Worm (Caenorhabditis elegans) whole organism, L4 larva: ENCODE results near the gene T22F3.12.
A peak's percentile ranks its signal among the peaks of the same experiment; 100 is the strongest.

Experiments
- R02D3.7 ChIP-seq: fragments of 150-350 bp; sonication (generic microtip); optimal IDR thresholded peaks from 3 replicates; lab custom pipeline; 2014; ENCODE audit warnings: missing biosample characterization, missing genetic modification characterization
- Y105C5A.15 ChIP-seq: fragments of 200-800 bp; sonication (Bioruptor generic); IDR thresholded peaks from 2 replicates; pipeline ENCODE4 v1.3.6; 2022; ENCODE audit warnings: missing genetic modification characterization, missing compliant biosample characterization
- Y48G9A.11 ChIP-seq: fragments of 200-800 bp; sonication (Bioruptor generic); IDR thresholded peaks from 2 replicates; pipeline ENCODE4 v1.3.6; 2022; ENCODE audit warnings: missing genetic modification reagents, missing genetic modification characterization, missing compliant biosample characterization
- aha-1 ChIP-seq: fragments of 150-350 bp; peaks from one replicate; lab custom pipeline; 2014; ENCODE audit warnings: missing biosample characterization, missing genetic modification characterization
- arid-1 ChIP-seq: fragments of 200-800 bp; sonication (Bioruptor generic); conservative IDR thresholded peaks from 2 replicates; pipeline ENCODE4 v1.3.6; 2022; ENCODE audit warnings: missing genetic modification reagents, missing genetic modification characterization, missing compliant biosample characterization
- ceh-32 ChIP-seq: sonication (generic microtip); optimal IDR thresholded peaks from 2 replicates; lab custom pipeline; 2016; ENCODE audit warnings: mild to moderate bottlenecking, missing genetic modification characterization, missing compliant biosample characterization; ENCODE audit not compliant: poor library complexity
- ceh-62 ChIP-seq: sonication (generic microtip); optimal IDR thresholded peaks from 2 replicates; lab custom pipeline; 2017; ENCODE audit warnings: missing biosample characterization, missing genetic modification characterization
- daf-16 ChIP-seq, 3 experiments: sonication (generic microtip); optimal IDR thresholded peaks; 2 replicates each; lab custom pipeline; 2016 to 2017; ENCODE audit warnings: missing genetic modification characterization in 3 of 3, missing genetic modification reagents in 3 of 3, mild to moderate bottlenecking in 2 of 3, missing compliant biosample characterization in 2 of 3, missing biosample characterization in 1 of 3, moderate library complexity in 1 of 3
- dpl-1 ChIP-seq: fragments of 150-350 bp; optimal IDR thresholded peaks from 2 replicates; lab custom pipeline; 2014; ENCODE audit warnings: missing biosample characterization, missing genetic modification reagents, missing genetic modification characterization
- fos-1 ChIP-seq: fragments of 150-350 bp; optimal IDR thresholded peaks from 2 replicates; lab custom pipeline; 2014; ENCODE audit warnings: missing biosample characterization, missing genetic modification characterization
- gei-8 ChIP-seq: fragments of 200-800 bp; sonication (Bioruptor generic); optimal IDR thresholded peaks from 2 replicates; lab custom pipeline; 2018; ENCODE audit warnings: mild to moderate bottlenecking, missing genetic modification characterization, missing compliant biosample characterization
- lim-7 ChIP-seq: fragments of 200-800 bp; sonication (Bioruptor generic); IDR thresholded peaks from 2 replicates; pipeline ENCODE4 v1.3.6; 2022; ENCODE audit warnings: missing genetic modification characterization, missing compliant biosample characterization
- lin-29 ChIP-seq: fragments of 200-800 bp; sonication (Bioruptor generic); IDR thresholded peaks from 2 replicates; pipeline ENCODE4 v1.3.6; 2022; ENCODE audit warnings: missing genetic modification reagents, missing genetic modification characterization, missing compliant biosample characterization
- lin-38 ChIP-seq: fragments of 200-800 bp; sonication (Bioruptor generic); IDR thresholded peaks from 2 replicates; pipeline ENCODE4 v1.3.6; 2022; ENCODE audit warnings: missing genetic modification reagents, missing genetic modification characterization, missing compliant biosample characterization
- lin-39 ChIP-seq: fragments of 150-350 bp; optimal IDR thresholded peaks from 2 replicates; lab custom pipeline; 2014; ENCODE audit warnings: missing biosample characterization, missing genetic modification reagents, missing genetic modification characterization
- lsy-2 ChIP-seq, 2 experiments: fragments of 150-350 bp in 1 of 2; sonication (generic microtip) in 1 of 2; optimal IDR thresholded peaks; 2 replicates each; lab custom pipeline; 2014 to 2017; ENCODE audit warnings: missing biosample characterization in 2 of 2, missing genetic modification characterization in 2 of 2
- madf-9 ChIP-seq: fragments of 200-800 bp; sonication (Bioruptor generic); conservative IDR thresholded peaks from 2 replicates; pipeline ENCODE4 v1.3.6; 2022; ENCODE audit warnings: missing genetic modification reagents, missing genetic modification characterization, missing compliant biosample characterization
- mdl-1 ChIP-seq, 2 experiments: fragments of 150-350 bp in 1 of 2; sonication (generic microtip) in 1 of 2; optimal IDR thresholded peaks; 2 replicates each; lab custom pipeline; 2014 to 2017; ENCODE audit warnings: missing biosample characterization in 2 of 2, missing genetic modification characterization in 2 of 2
- mxl-3 ChIP-seq: fragments of 200-800 bp; sonication (Bioruptor generic); optimal IDR thresholded peaks from 2 replicates; lab custom pipeline; 2018; ENCODE audit warnings: mild to moderate bottlenecking, missing genetic modification characterization, missing compliant biosample characterization
- nhr-102 ChIP-seq: sonication (generic microtip); optimal IDR thresholded peaks from 2 replicates; lab custom pipeline; 2016; ENCODE audit warnings: mild to moderate bottlenecking, missing genetic modification characterization, moderate library complexity, missing compliant biosample characterization
- nhr-41 ChIP-seq: fragments of 200-800 bp; sonication (Bioruptor generic); IDR thresholded peaks from 2 replicates; pipeline ENCODE4 v1.3.6; 2022; ENCODE audit warnings: missing genetic modification reagents, missing genetic modification characterization, missing compliant biosample characterization
- nhr-76 ChIP-seq: fragments of 150-350 bp; optimal IDR thresholded peaks from 2 replicates; lab custom pipeline; 2014; ENCODE audit warnings: missing biosample characterization, missing genetic modification characterization
- nhr-77 ChIP-seq: fragments of 150-350 bp; optimal IDR thresholded peaks from 2 replicates; lab custom pipeline; 2014; ENCODE audit warnings: missing biosample characterization, missing genetic modification characterization
- pha-4 ChIP-seq, 2 experiments: fragments of 150-350 bp in 1 of 2; fragments of 200-800 bp in 1 of 2; sonication (Bioruptor generic) in 1 of 2; IDR thresholded peaks in 1 of 2; optimal IDR thresholded peaks in 1 of 2; 2 replicates each; pipeline versions ENCODE4 v1.3.6 to Lab custom; 2014 to 2022; ENCODE audit warnings: missing genetic modification characterization in 2 of 2, missing genetic modification reagents in 2 of 2, missing biosample characterization in 1 of 2, missing compliant biosample characterization in 1 of 2
- php-3 ChIP-seq: fragments of 200-800 bp; sonication (Bioruptor generic); IDR thresholded peaks from 2 replicates; pipeline ENCODE4 v1.3.6; 2022; ENCODE audit warnings: missing genetic modification reagents, missing genetic modification characterization, missing compliant biosample characterization
- pqm-1 ChIP-seq: sonication (generic microtip); optimal IDR thresholded peaks from 2 replicates; lab custom pipeline; 2017; ENCODE audit warnings: missing biosample characterization, missing genetic modification characterization
- set-16 ChIP-seq: fragments of 200-800 bp; sonication (Bioruptor generic); IDR thresholded peaks from 2 replicates; pipeline ENCODE4 v1.3.6; 2022; ENCODE audit warnings: missing genetic modification reagents, missing genetic modification characterization, missing compliant biosample characterization
- skn-1 ChIP-seq: fragments of 150-350 bp; optimal IDR thresholded peaks from 2 replicates; lab custom pipeline; 2014; ENCODE audit warnings: missing biosample characterization, missing genetic modification characterization
- snpc-1.2 ChIP-seq: fragments of 200-800 bp; sonication (Bioruptor generic); IDR thresholded peaks from 2 replicates; pipeline ENCODE4 v1.3.6; 2022; ENCODE audit warnings: missing genetic modification reagents, missing genetic modification characterization, missing compliant biosample characterization
- unc-39 ChIP-seq: sonication (generic microtip); optimal IDR thresholded peaks from 2 replicates; lab custom pipeline; 2017; ENCODE audit warnings: missing biosample characterization, missing genetic modification characterization
- vab-7 ChIP-seq: fragments of 200-800 bp; sonication (Bioruptor generic); IDR thresholded peaks from 2 replicates; pipeline ENCODE4 v1.3.6; 2022; ENCODE audit warnings: missing genetic modification reagents, missing genetic modification characterization, missing compliant biosample characterization
- zag-1 ChIP-seq: fragments of 150-350 bp; optimal IDR thresholded peaks from 2 replicates; lab custom pipeline; 2014; ENCODE audit warnings: missing biosample characterization, missing genetic modification characterization
- zfp-3 ChIP-seq: fragments of 200-800 bp; sonication (Bioruptor generic); conservative IDR thresholded peaks from 2 replicates; pipeline ENCODE4 v1.3.6; 2022; ENCODE audit warnings: missing genetic modification reagents, missing genetic modification characterization, missing compliant biosample characterization
- zip-11 ChIP-seq: fragments of 200-800 bp; sonication (Bioruptor generic); IDR thresholded peaks from 2 replicates; pipeline ENCODE4 v1.3.6; 2022; ENCODE audit warnings: missing genetic modification characterization, missing compliant biosample characterization
- ztf-11 ChIP-seq: fragments of 150-350 bp; optimal IDR thresholded peaks from 2 replicates; lab custom pipeline; 2014; ENCODE audit warnings: missing biosample characterization, missing genetic modification characterization

Gene T22F3.12

ce11 chrV:3632249-3633030, 40.4 kb upstream of the T22F3.12 start (continued):
- TF ChIP-seq nhr-76 (tag; lab: Kevin White, UChicago) (no peak), zip-11 (GFP tag; lab: Robert Waterston, UW) (no peak), snpc-1.2 (GFP tag; lab: Robert Waterston, UW) (no peak), lin-39 (no peak), set-16 (GFP tag; lab: Robert Waterston, UW) (no peak), aha-1 (tag; lab: Kevin White, UChicago) (no peak), ceh-62 (tag; lab: Kevin White, UChicago) (no peak), ztf-11 (no peak), php-3 (GFP tag; lab: Robert Waterston, UW) (peak; percentile 72; the same call in 1 of the 2 replicates), nhr-41 (GFP tag; lab: Robert Waterston, UW) (no peak), lin-29 (GFP tag; lab: Robert Waterston, UW) (no peak), skn-1 (tag; lab: Kevin White, UChicago) (no peak), mdl-1 (tag; optimal IDR thresholded peaks at IDR 0.05; lab: Kevin White, UChicago) (peak in 1 of 2 experiments; percentile 27), dpl-1 (GFP tag; lab: Kevin White, UChicago) (no peak), arid-1 (GFP tag; lab: Robert Waterston, UW) (no peak), nhr-102 (tag; lab: Kevin White, UChicago) (peak; percentile 74), gei-8 (GFP tag; lab: Kevin White, UChicago) (no peak), nhr-77 (peak; percentile 78), mxl-3 (GFP tag; lab: Kevin White, UChicago) (no peak), R02D3.7 (tag; lab: Kevin White, UChicago) (no peak), lin-38 (GFP tag; lab: Robert Waterston, UW) (no peak), Y105C5A.15 (no peak), unc-39 (tag; lab: Kevin White, UChicago) (no peak), zfp-3 (GFP tag; lab: Robert Waterston, UW) (no peak), lim-7 (GFP tag; lab: Robert Waterston, UW) (no peak), lsy-2 (tag; optimal IDR thresholded peaks at IDR 0.05; lab: Kevin White, UChicago) (no peak)

ce11 chrV:3631591-3631990, 39.6 kb upstream of the T22F3.12 start, which contains the start of gene F59B1.6:
Gene F59B1.6, minus strand, starts transcription at chrV:3631691.
- TF ChIP-seq zag-1 (tag; lab: Kevin White, UChicago) (no peak), ceh-32 (tag; lab: Kevin White, UChicago) (no peak), dpl-1 (GFP tag; lab: Kevin White, UChicago) (no peak), fos-1 (no peak), pqm-1 (tag; lab: Kevin White, UChicago) (no peak)

- TF ChIP-seq madf-9, result no peak
- TF ChIP-seq mxl-3 (GFP tag; lab: Kevin White, UChicago), result no peak
- TF ChIP-seq Y48G9A.11 (GFP tag; lab: Robert Waterston, UW), result no peak
- no peak for TF ChIP-seq nhr-76 (tag; lab: Kevin White, UChicago)
- no peak for TF ChIP-seq daf-16 (GFP tag; optimal IDR thresholded peaks at IDR 0.05; lab: Kevin White, UChicago)
- no peak for TF ChIP-seq daf-16 (tag; optimal IDR thresholded peaks at IDR 0.05; lab: Kevin White, UChicago)
- TF ChIP-seq pha-4 (GFP tag; IDR thresholded peaks at IDR 0.05; lab: Robert Waterston, UW), result no peak
- no peak for TF ChIP-seq pha-4 (tag; optimal IDR thresholded peaks at IDR 0.05; lab: Kevin White, UChicago)
- TF ChIP-seq vab-7 (GFP tag; lab: Robert Waterston, UW), result no peak
Observed at ce11 chrV:3626944-3627343, 34.9 kb upstream of the T22F3.12 start, which contains the start of gene F59B1.4. Gene F59B1.4, minus strand, starts transcription at chrV:3627044.
